Fruit fly (Drosophila melanogaster): ENCODE results near the gene CG15021.

DNA sequence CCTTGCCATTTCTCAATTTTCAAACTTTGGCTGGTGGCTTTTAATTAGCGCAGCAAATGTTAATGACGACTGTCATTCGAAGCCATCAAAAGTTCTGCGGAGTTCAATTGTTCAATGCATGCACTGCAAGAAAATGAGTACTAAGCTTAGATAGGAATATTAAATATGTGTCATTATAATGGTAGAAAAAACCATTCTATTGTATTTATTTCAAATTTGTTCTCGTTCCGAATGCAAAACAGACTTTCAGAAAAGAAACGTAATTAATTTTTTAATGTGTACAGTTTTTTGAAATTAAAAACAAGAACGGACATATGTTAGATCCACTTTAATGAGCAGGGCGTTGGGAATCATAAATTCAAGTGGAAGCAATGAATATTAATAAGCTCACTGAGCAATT is 47.4 kb upstream of the CG15021 start:
- TF ChIP-seq hkb (optimal IDR thresholded peaks at IDR 0.05) (no peak), hkb (GFP tag; IDR thresholded peaks at IDR 0.05) (no peak), CG10959 (GFP tag; IDR thresholded peaks at IDR 0.05) (no peak), Oaz (GFP tag; IDR thresholded peaks at IDR 0.05) (no peak), gsb-n (tag; optimal IDR thresholded peaks at IDR 0.05) (no peak), schlank (tag; optimal IDR thresholded peaks at IDR 0.05) (no peak), zf30C (GFP tag; optimal IDR thresholded peaks at IDR 0.05) (no peak)
